Worm (Caenorhabditis elegans) whole organism, young adult: ENCODE measurements around the gene pgp-6.

Experiments used
- F37B4.10 ChIP-seq: fragments of 200-800 bp; sonication (Bioruptor generic); IDR thresholded peaks from 2 replicates; pipeline ENCODE4 v1.3.6; 2022; ENCODE audit warnings: missing genetic modification characterization, missing compliant biosample characterization
- athp-1 ChIP-seq: sonication (generic microtip); optimal IDR thresholded peaks from 2 replicates; lab custom pipeline; 2017; ENCODE audit warnings: mild to moderate bottlenecking, missing genetic modification characterization, missing compliant biosample characterization
- ceh-91 ChIP-seq: fragments of 200-800 bp; sonication (Bioruptor generic); IDR thresholded peaks from 2 replicates; pipeline ENCODE4 v1.3.6; 2022; ENCODE audit warnings: missing genetic modification reagents, missing genetic modification characterization, missing compliant biosample characterization
- efl-1 ChIP-seq: fragments of 150-350 bp; optimal IDR thresholded peaks from 2 replicates; lab custom pipeline; 2014; ENCODE audit warnings: missing biosample characterization, missing genetic modification reagents, missing genetic modification characterization
- him-1 ChIP-seq: sonication (generic microtip); optimal IDR thresholded peaks from 2 replicates; lab custom pipeline; 2016; ENCODE audit warnings: missing genotype, missing genetic modification reagents, missing genetic modification characterization, missing compliant biosample characterization
- lin-35 ChIP-seq, 3 experiments: fragments of 150-350 bp in 2 of 3; sonication (generic microtip) in 1 of 3; optimal IDR thresholded peaks; 2 replicates each; lab custom pipeline; 2014 to 2018; ENCODE audit warnings: missing biosample characterization in 3 of 3, missing genetic modification characterization in 3 of 3, missing genetic modification reagents in 3 of 3
- madf-8 ChIP-seq: fragments of 200-800 bp; sonication (Bioruptor generic); conservative IDR thresholded peaks from 2 replicates; pipeline ENCODE4 v1.3.6; 2022; ENCODE audit warnings: missing genetic modification reagents, missing genetic modification characterization, missing compliant biosample characterization
- tbp1 ChIP-seq: fragments of 200-800 bp; sonication (Bioruptor generic); optimal IDR thresholded peaks from 2 replicates; lab custom pipeline; 2018; ENCODE audit warnings: mild to moderate bottlenecking, missing genetic modification characterization, missing compliant biosample characterization
- unc-62 ChIP-seq: fragments of 150-350 bp; optimal IDR thresholded peaks from 2 replicates; lab custom pipeline; 2014; ENCODE audit warnings: missing biosample characterization, missing genetic modification reagents, missing genetic modification characterization
- ztf-25 ChIP-seq: fragments of 200-800 bp; sonication (Bioruptor generic); IDR thresholded peaks from 2 replicates; pipeline ENCODE4 v1.3.6; 2022; ENCODE audit warnings: missing genetic modification reagents, missing genetic modification characterization, missing compliant biosample characterization

DNA sequence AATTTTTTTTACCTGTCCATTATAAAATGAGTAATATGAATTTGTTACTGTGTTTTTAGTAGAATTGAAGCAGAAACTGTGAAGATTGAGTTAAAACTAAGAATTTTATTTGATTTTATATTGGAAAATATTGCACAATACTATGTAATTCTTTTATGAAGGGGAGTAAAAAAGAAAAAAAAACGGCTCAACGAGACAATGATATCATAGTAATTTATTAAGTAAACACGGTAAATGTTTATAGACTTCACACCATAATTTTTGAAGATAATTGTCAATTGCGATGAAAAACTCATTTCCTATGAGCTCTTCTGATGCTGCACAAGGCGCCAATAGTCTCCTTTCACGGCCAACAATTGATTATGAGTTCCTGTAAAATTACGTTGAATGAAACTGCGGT is 18.0 kb downstream of the pgp-6 start, which contains the start of gene pgp-5:
- TF ChIP-seq unc-62 (GFP tag; lab: Kevin White, UChicago): no peak
- TF ChIP-seq athp-1: no peak
- TF ChIP-seq him-1 (tag; lab: Kevin White, UChicago): no peak
- TF ChIP-seq tbp1 (GFP tag; lab: Kevin White, UChicago): no peak
- TF ChIP-seq lin-35 (GFP tag; optimal IDR thresholded peaks at IDR 0.05; lab: Kevin White, UChicago): no peak
- no peak for TF ChIP-seq ztf-25
- TF ChIP-seq efl-1 (GFP tag; lab: Kevin White, UChicago): no peak
- TF ChIP-seq madf-8 (GFP tag; lab: Robert Waterston, UW): no peak
- no peak for TF ChIP-seq ceh-91 (GFP tag; lab: Robert Waterston, UW)
- no peak for TF ChIP-seq F37B4.10 (GFP tag; lab: Robert Waterston, UW)
